Worm (Caenorhabditis elegans): ENCODE results near the gene swt-6.

- TF ChIP-seq tbx-37 (GFP tag; conservative IDR thresholded peaks at IDR 0.05) (no peak), ama-1 (optimal IDR thresholded peaks at IDR 0.05) (no peak), F13C5.2 (tag; optimal IDR thresholded peaks at IDR 0.05) (no peak), sea-1 (GFP tag; conservative IDR thresholded peaks at IDR 0.05) (no peak), ceh-36 (tag; optimal IDR thresholded peaks at IDR 0.05) (no peak), flt-1 (GFP tag; IDR thresholded peaks at IDR 0.05) (no peak), tbx-11 (GFP tag; IDR thresholded peaks at IDR 0.05) (no peak), hnd-1 (tag; optimal IDR thresholded peaks at IDR 0.05) (no peak), hmbx-1 (tag; optimal IDR thresholded peaks at IDR 0.05) (no peak), B0310.2 (tag; optimal IDR thresholded peaks at IDR 0.05) (no peak), ets-7 (tag; optimal IDR thresholded peaks at IDR 0.05) (no peak)
Measured at ce11 chrV:13907557-13908104, 46.5 kb upstream of the swt-6 start.
